Worm (Caenorhabditis elegans) whole organism, dauer: Measurements from ENCODE around the gene F54B3.2.

Experiments
- unc-62 ChIP-seq: sonication (generic microtip); optimal IDR thresholded peaks from 2 replicates; lab custom pipeline; 2017; ENCODE audit warnings: missing biosample characterization, missing genetic modification reagents, missing genetic modification characterization

Gene F54B3.2

ce11 chrII:10270052-10270451 is at the start of gene F54B3.2:
TSS of gene F54B3.2 (minus strand) at chrII:10270152.
- no peak for TF ChIP-seq unc-62 (GFP tag; lab: Kevin White, UChicago)

ce11 chrII:10317007-10317406 is 47.1 kb upstream of the F54B3.2 start, which contains the start of gene M02G9.4:
TSS of gene M02G9.4 (plus strand) at chrII:10317307.
- TF ChIP-seq unc-62 (GFP tag; lab: Kevin White, UChicago), result no peak

- no peak for TF ChIP-seq unc-62 (GFP tag; lab: Kevin White, UChicago)
Observed at ce11 chrII:10316119-10316518, 46.2 kb upstream of the F54B3.2 start, which contains the start of gene gcy-5. TSS of gene gcy-5 (minus strand) at chrII:10316219.

ce11 chrII:10315252-10315651 is 45.3 kb upstream of the F54B3.2 start, which contains the start of gene idpp-8:
TSS of gene idpp-8 (plus strand) at chrII:10315552.
- no peak for TF ChIP-seq unc-62 (GFP tag; lab: Kevin White, UChicago)

- no peak for TF ChIP-seq unc-62 (GFP tag; lab: Kevin White, UChicago)
Observed at ce11 chrII:10311973-10312372, 42.0 kb upstream of the F54B3.2 start, which contains the start of gene srlf-34. TSS of gene srlf-34 (plus strand) at chrII:10312293.

- TF ChIP-seq unc-62 (GFP tag; lab: Kevin White, UChicago), result no peak
Observed at ce11 chrII:10309337-10309736, 39.4 kb upstream of the F54B3.2 start, which contains the start of gene ZK970.8. TSS of gene ZK970.8 (plus strand) at chrII:10309637.

- TF ChIP-seq unc-62 (GFP tag; lab: Kevin White, UChicago), result no peak
Observed at ce11 chrII:10308726-10309125, 38.8 kb upstream of the F54B3.2 start, which contains the start of gene gcy-4. TSS of gene gcy-4 (minus strand) at chrII:10308826.

- no peak for TF ChIP-seq unc-62 (GFP tag; lab: Kevin White, UChicago)
Observed at ce11 chrII:10303663-10304115, 33.7 kb upstream of the F54B3.2 start, which contains the start of gene vha-9. TSS of gene vha-9 (minus strand) at chrII:10303713.

- no peak for TF ChIP-seq unc-62 (GFP tag; lab: Kevin White, UChicago)
Observed at ce11 chrII:10302646-10303045, 32.7 kb upstream of the F54B3.2 start, which contains the start of gene clpp-1. TSS of gene clpp-1 (minus strand) at chrII:10302842.

- TF ChIP-seq unc-62 (GFP tag; lab: Kevin White, UChicago), result no peak
Observed at ce11 chrII:10300954-10301353, 31.0 kb upstream of the F54B3.2 start, which contains the start of gene mdt-22. TSS of gene mdt-22 (plus strand) at chrII:10301216.

ce11 chrII:10300082-10300749 is 30.3 kb upstream of the F54B3.2 start, which contains the start of gene nep-26:
TSS of gene nep-26 (minus strand) at chrII:10300132.
- TF ChIP-seq unc-62 (GFP tag; lab: Kevin White, UChicago), result no peak

- no peak for TF ChIP-seq unc-62 (GFP tag; lab: Kevin White, UChicago)
Observed at ce11 chrII:10294262-10294661, 24.3 kb upstream of the F54B3.2 start.

ce11 chrII:10288926-10289325 is 19.0 kb upstream of the F54B3.2 start:
- no peak for TF ChIP-seq unc-62 (GFP tag; lab: Kevin White, UChicago)

- no peak for TF ChIP-seq unc-62 (GFP tag; lab: Kevin White, UChicago)
Observed at ce11 chrII:10284991-10285390, 15.0 kb upstream of the F54B3.2 start.

- TF ChIP-seq unc-62 (GFP tag; lab: Kevin White, UChicago), result no peak
Observed at ce11 chrII:10283145-10283544, 13.2 kb upstream of the F54B3.2 start.

- no peak for TF ChIP-seq unc-62 (GFP tag; lab: Kevin White, UChicago)
Observed at ce11 chrII:10281674-10282073, 11.7 kb upstream of the F54B3.2 start.

- no peak for TF ChIP-seq unc-62 (GFP tag; lab: Kevin White, UChicago)
Observed at ce11 chrII:10279561-10279960, 9.6 kb upstream of the F54B3.2 start, which contains the start of gene ZK971.1. TSS of gene ZK971.1 (minus strand) at chrII:10279661.
